Fruit fly (Drosophila melanogaster): ENCODE data around the gene CG11658.

Gene CG11658

dm6 chr3L:11683819-11684521, 24.4 kb downstream of the CG11658 start, which contains the start of gene Sugb (continued):
- peak; percentile 43 for TF ChIP-seq ATbp (GFP tag; optimal IDR thresholded peaks at IDR 0.05)
- TF ChIP-seq fd64A (GFP tag; optimal IDR thresholded peaks at IDR 0.05), result no peak
- TF ChIP-seq seq (GFP tag; IDR thresholded peaks at IDR 0.05), result peak; percentile 43
- TF ChIP-seq lab (GFP tag; optimal IDR thresholded peaks at IDR 0.05), result peak; percentile 77
- peak; percentile 72 for TF ChIP-seq CG13424 (tag; optimal IDR thresholded peaks at IDR 0.05)
- TF ChIP-seq CG12236 (GFP tag; optimal IDR thresholded peaks at IDR 0.05), result no peak
- TF ChIP-seq CG8388 (GFP tag; optimal IDR thresholded peaks at IDR 0.05), result peak; percentile 36
- TF ChIP-seq CG3407 (GFP tag; optimal IDR thresholded peaks at IDR 0.05), result peak; percentile 41
- TF ChIP-seq CG3995 (GFP tag; optimal IDR thresholded peaks at IDR 0.05), result no peak
- no peak for TF ChIP-seq CG17802 (tag; optimal IDR thresholded peaks at IDR 0.05)
- TF ChIP-seq wdn (GFP tag; IDR thresholded peaks at IDR 0.05), result no peak
- peak; percentile 7 for TF ChIP-seq Camta (GFP tag; optimal IDR thresholded peaks at IDR 0.05)
- TF ChIP-seq Hmr (GFP tag; optimal IDR thresholded peaks at IDR 0.05), result peak; percentile 71
- peak; percentile 66 for TF ChIP-seq CG6854 (GFP tag; optimal IDR thresholded peaks at IDR 0.05)
- TF ChIP-seq Six4 (GFP tag; optimal IDR thresholded peaks at IDR 0.05), result no peak
- no peak for TF ChIP-seq yki (optimal IDR thresholded peaks at IDR 0.05)
- no peak for TF ChIP-seq toy (GFP tag; IDR thresholded peaks at IDR 0.05)
- no peak for TF ChIP-seq danr (GFP tag; IDR thresholded peaks at IDR 0.05)
- no peak for TF ChIP-seq bowl (GFP tag; IDR thresholded peaks at IDR 0.05)
- peak; percentile 68 for TF ChIP-seq bab2 (GFP tag; optimal IDR thresholded peaks at IDR 0.05)
- TF ChIP-seq E2f1 (GFP tag; IDR thresholded peaks at IDR 0.05), result peak; percentile 41; the same call in 1 of the 2 replicates
- TF ChIP-seq Bdp1 (GFP tag; optimal IDR thresholded peaks at IDR 0.05), result peak; percentile 35
- TF ChIP-seq CG10366 (GFP tag; IDR thresholded peaks at IDR 0.05), result peak; percentile 40; the same call in 1 of the 2 replicates
- no peak for TF ChIP-seq CG8281 (tag; optimal IDR thresholded peaks at IDR 0.05)
- no peak for TF ChIP-seq bcd (GFP tag; optimal IDR thresholded peaks at IDR 0.05)
- peak; percentile 62 for TF ChIP-seq CG4328 (GFP tag; optimal IDR thresholded peaks at IDR 0.05)
- TF ChIP-seq pb (GFP tag; optimal IDR thresholded peaks at IDR 0.05), result peak; percentile 47
- peak; percentile 79 for TF ChIP-seq exex (tag; optimal IDR thresholded peaks at IDR 0.05)
- peak; percentile 62 for TF ChIP-seq CG17328 (GFP tag; IDR thresholded peaks at IDR 0.05)
- TF ChIP-seq CG1024 (GFP tag; IDR thresholded peaks at IDR 0.05), result no peak
- TF ChIP-seq CG8089 (GFP tag; optimal IDR thresholded peaks at IDR 0.05), result peak; percentile 4
- no peak for TF ChIP-seq CG7928 (GFP tag; optimal IDR thresholded peaks at IDR 0.05)
- TF ChIP-seq Dip3 (GFP tag; optimal IDR thresholded peaks at IDR 0.05), result peak; percentile 46
- TF ChIP-seq tx (GFP tag; optimal IDR thresholded peaks at IDR 0.05), result no peak
- no peak for TF ChIP-seq CG16779 (GFP tag; IDR thresholded peaks at IDR 0.05)
- peak; percentile 80 for TF ChIP-seq PHDP (tag; optimal IDR thresholded peaks at IDR 0.05)
- TF ChIP-seq Tbp (GFP tag; optimal IDR thresholded peaks at IDR 0.05), result no peak
- peak; percentile 87 for TF ChIP-seq CG10431 (GFP tag; optimal IDR thresholded peaks at IDR 0.05)
- peak; percentile 56 for TF ChIP-seq CG32772 (GFP tag; IDR thresholded peaks at IDR 0.05)
- TF ChIP-seq Atf-2 (GFP tag; optimal IDR thresholded peaks at IDR 0.05), result no peak
- peak; percentile 81 for TF ChIP-seq vvl (GFP tag; IDR thresholded peaks at IDR 0.05)
- peak; percentile 9 for TF ChIP-seq CG2202 (tag; optimal IDR thresholded peaks at IDR 0.05)
- no peak for TF ChIP-seq chm (GFP tag; IDR thresholded peaks at IDR 0.05)
- no peak for TF ChIP-seq Dbx (GFP tag; IDR thresholded peaks at IDR 0.05)
- peak; percentile 27; the same call in 1 of the 2 replicates for TF ChIP-seq ranshi (GFP tag; IDR thresholded peaks at IDR 0.05)
- TF ChIP-seq CG4730 (GFP tag; IDR thresholded peaks at IDR 0.05), result peak; percentile 7; the same call in 1 of the 2 replicates
- no peak for TF ChIP-seq fd102C (GFP tag; optimal IDR thresholded peaks at IDR 0.05)
- no peak for TF ChIP-seq ara (GFP tag; IDR thresholded peaks at IDR 0.05)
- TF ChIP-seq Dll (GFP tag; IDR thresholded peaks at IDR 0.05; ENCODE audit: partially characterized antibody), result peak; percentile 84
- TF ChIP-seq az2 (GFP tag; optimal IDR thresholded peaks at IDR 0.05), result peak; percentile 62
- TF ChIP-seq Dip2 (GFP tag; IDR thresholded peaks at IDR 0.05), result no peak

Measured in whole organism, embryonic.